Worm (Caenorhabditis elegans): ENCODE data around the gene paqr-2.

ce11 chrIII:5413680-5414079 lies 34.0 kb upstream of the paqr-2 start, which contains the start of gene grl-22:
- no peak for TF ChIP-seq skn-1 (tag; optimal IDR thresholded peaks at IDR 0.05)
- no peak for TF ChIP-seq jun-1 (tag; optimal IDR thresholded peaks at IDR 0.05)

Measured in whole organism, L4 larva.